Fruit fly (Drosophila melanogaster) whole organism, embryonic: ENCODE measurements around the gene Pak.

ENCODE experiments used
- ATbp ChIP-seq: fragments of 200-800 bp; sonication (Bioruptor generic); optimal IDR thresholded peaks from 2 replicates; lab custom pipeline; 2017; ENCODE audit warnings: missing biosample characterization, mild to moderate bottlenecking, missing genetic modification characterization, missing genetic modification reagents
- Asciz ChIP-seq: fragments of 200-800 bp; sonication (Bioruptor generic); optimal IDR thresholded peaks from 2 replicates; lab custom pipeline; 2017; ENCODE audit warnings: missing biosample characterization, mild to moderate bottlenecking, missing genetic modification characterization, missing genetic modification reagents
- Atf3 ChIP-seq: fragments of 200-800 bp; sonication (Bioruptor generic); optimal IDR thresholded peaks from 3 replicates; lab custom pipeline; 2016; ENCODE audit warnings: missing biosample characterization, missing genetic modification characterization
- CG10543 ChIP-seq: fragments of 200-800 bp; sonication (Bioruptor generic); optimal IDR thresholded peaks from 3 replicates; lab custom pipeline; 2017; ENCODE audit warnings: missing biosample characterization, mild to moderate bottlenecking, missing genetic modification characterization, moderate library complexity
- CG11247 ChIP-seq: fragments of 200-800 bp; sonication (Bioruptor generic); IDR thresholded peaks from 2 replicates; pipeline ENCODE4 v1.3.6; 2022; ENCODE audit warnings: missing biosample characterization, missing genetic modification characterization
- CG11504 ChIP-seq: fragments of 200-800 bp; sonication (Bioruptor generic); optimal IDR thresholded peaks from 3 replicates; lab custom pipeline; 2019; ENCODE audit warnings: missing biosample characterization, mild to moderate bottlenecking, missing genetic modification characterization, moderate library complexity
- CG12769 ChIP-seq: fragments of 200-800 bp; sonication (Bioruptor generic); optimal IDR thresholded peaks from 2 replicates; lab custom pipeline; 2019; ENCODE audit warnings: missing biosample characterization, mild to moderate bottlenecking, missing genetic modification characterization, moderate library complexity
- CG13287 ChIP-seq: fragments of 200-800 bp; sonication (Bioruptor generic); IDR thresholded peaks from 2 replicates; pipeline ENCODE4 v1.3.6; 2022; ENCODE audit warnings: missing biosample characterization, missing genetic modification characterization; ENCODE audit not compliant: partially characterized antibody
- CG14667 ChIP-seq: fragments of 200-800 bp; sonication (Bioruptor generic); IDR thresholded peaks from 2 replicates; pipeline ENCODE4 v1.3.6; 2022; ENCODE audit warnings: missing biosample characterization, missing genetic modification characterization
- CG15269 ChIP-seq: fragments of 200-800 bp; sonication (Bioruptor generic); optimal IDR thresholded peaks from 2 replicates; lab custom pipeline; 2018; ENCODE audit warnings: missing biosample characterization, mild to moderate bottlenecking, missing genetic modification characterization, moderate library complexity
- CG1529 ChIP-seq: fragments of 200-800 bp; sonication (Bioruptor generic); optimal IDR thresholded peaks from 3 replicates; lab custom pipeline; 2018; ENCODE audit warnings: missing biosample characterization, missing genetic modification characterization
- CG15514 ChIP-seq: fragments of 200-800 bp; sonication (Bioruptor generic); optimal IDR thresholded peaks from 3 replicates; lab custom pipeline; 2017; ENCODE audit warnings: missing biosample characterization, missing genetic modification characterization, mild to moderate bottlenecking, moderate library complexity, missing genetic modification reagents
- CG15601 ChIP-seq: fragments of 200-800 bp; sonication (Bioruptor generic); optimal IDR thresholded peaks from 3 replicates; lab custom pipeline; 2019; ENCODE audit warnings: missing biosample characterization, mild to moderate bottlenecking, missing genetic modification characterization, moderate library complexity
- CG15696 ChIP-seq: fragments of 200-800 bp; sonication (Bioruptor generic); optimal IDR thresholded peaks from 2 replicates; lab custom pipeline; 2019; ENCODE audit warnings: missing biosample characterization, mild to moderate bottlenecking, missing genetic modification characterization, moderate library complexity
- CG17359 ChIP-seq: fragments of 200-800 bp; sonication (Bioruptor generic); optimal IDR thresholded peaks from 3 replicates; lab custom pipeline; 2018; ENCODE audit warnings: missing biosample characterization, mild to moderate bottlenecking, missing genetic modification characterization, moderate library complexity
- CG17385 ChIP-seq: fragments of 200-800 bp; sonication (Bioruptor generic); optimal IDR thresholded peaks from 3 replicates; lab custom pipeline; 2018; ENCODE audit warnings: missing biosample characterization, mild to moderate bottlenecking, missing genetic modification characterization
- CG18599 ChIP-seq: fragments of 200-800 bp; sonication (Bioruptor generic); optimal IDR thresholded peaks from 3 replicates; lab custom pipeline; 2017; ENCODE audit warnings: missing biosample characterization, missing genetic modification characterization, mild to moderate bottlenecking, moderate library complexity, missing genetic modification reagents
- CG2875 ChIP-seq: fragments of 200-800 bp; sonication (Bioruptor generic); optimal IDR thresholded peaks from 2 replicates; lab custom pipeline; 2017; ENCODE audit warnings: missing biosample characterization, mild to moderate bottlenecking, missing genetic modification characterization, missing genetic modification reagents
- CG32767 ChIP-seq: fragments of 200-800 bp; sonication (Bioruptor generic); IDR thresholded peaks from 2 replicates; pipeline ENCODE4 v1.3.6; 2022; ENCODE audit warnings: missing biosample characterization, missing genetic modification characterization
- CG6813 ChIP-seq: fragments of 200-800 bp; sonication (Bioruptor generic); optimal IDR thresholded peaks from 2 replicates; lab custom pipeline; 2017; ENCODE audit warnings: missing biosample characterization, missing genetic modification characterization, mild to moderate bottlenecking, moderate library complexity, missing genetic modification reagents
- CG7372 ChIP-seq: fragments of 200-800 bp; sonication (Bioruptor generic); IDR thresholded peaks from 2 replicates; pipeline ENCODE4 v1.3.6; 2022; ENCODE audit warnings: missing biosample characterization, missing genetic modification characterization
- CG7786 ChIP-seq: fragments of 200-800 bp; sonication (Bioruptor generic); optimal IDR thresholded peaks from 2 replicates; lab custom pipeline; 2016; ENCODE audit warnings: missing biosample characterization, missing genetic modification characterization
- CG8388 ChIP-seq: fragments of 200-800 bp; sonication (Bioruptor generic); optimal IDR thresholded peaks from 2 replicates; lab custom pipeline; 2019; ENCODE audit warnings: missing biosample characterization, mild to moderate bottlenecking, missing genetic modification characterization, moderate library complexity
- CG9932 ChIP-seq: fragments of 200-800 bp; sonication (Bioruptor generic); IDR thresholded peaks from 2 replicates; pipeline ENCODE4 v1.3.6; 2022; ENCODE audit warnings: missing biosample characterization, missing genetic modification characterization
- D ChIP-seq, 2 experiments: fragments of 200-800 bp in 1 of 2; fragments of >200 bp in 1 of 2; sonication (Bioruptor generic) in 1 of 2; optimal IDR thresholded peaks; 2 replicates in 1 of 2; 3 replicates in 1 of 2; lab custom pipeline; 2017; ENCODE audit warnings: mild to moderate bottlenecking in 1 of 2, missing biosample characterization in 1 of 2, missing genetic modification characterization in 1 of 2, missing genetic modification reagents in 1 of 2
- Dad ChIP-seq: fragments of 200-800 bp; sonication (Bioruptor generic); optimal IDR thresholded peaks from 3 replicates; lab custom pipeline; 2016; ENCODE audit warnings: missing biosample characterization, missing genetic modification characterization
- E2f1 ChIP-seq: fragments of 200-800 bp; sonication (Bioruptor generic); IDR thresholded peaks from 2 replicates; pipeline ENCODE4 v1.3.6; 2022; ENCODE audit warnings: missing biosample characterization, missing genetic modification characterization
- Fer1 ChIP-seq: fragments of 200-800 bp; sonication (Bioruptor generic); optimal IDR thresholded peaks from 2 replicates; lab custom pipeline; 2017; ENCODE audit warnings: missing biosample characterization, mild to moderate bottlenecking, missing genetic modification characterization
- Fer3 ChIP-seq: fragments of 200-800 bp; sonication (Bioruptor generic); optimal IDR thresholded peaks from 2 replicates; lab custom pipeline; 2018; ENCODE audit warnings: missing biosample characterization, mild to moderate bottlenecking, missing genetic modification characterization, moderate library complexity
- HHEX ChIP-seq: fragments of 200-800 bp; sonication (Bioruptor generic); optimal IDR thresholded peaks from 3 replicates; lab custom pipeline; 2017; ENCODE audit warnings: missing biosample characterization, mild to moderate bottlenecking, missing genetic modification characterization, missing genetic modification reagents
- Mad ChIP-seq: fragments of 200-800 bp; sonication (Bioruptor generic); optimal IDR thresholded peaks from 2 replicates; lab custom pipeline; 2016; ENCODE audit warnings: missing biosample characterization, missing genetic modification characterization
- NK7.1 ChIP-seq: fragments of 200-800 bp; sonication (Bioruptor generic); optimal IDR thresholded peaks from 3 replicates; lab custom pipeline; 2016; ENCODE audit warnings: missing biosample characterization, missing genetic modification characterization
- TFAM ChIP-seq: fragments of 200-800 bp; sonication (Bioruptor generic); optimal IDR thresholded peaks from 2 replicates; lab custom pipeline; 2017; ENCODE audit warnings: missing biosample characterization, missing genetic modification characterization, inconsistent platforms
- Xrp1 ChIP-seq: fragments of 200-800 bp; sonication (Bioruptor generic); IDR thresholded peaks from 2 replicates; pipeline ENCODE4 v1.3.6; 2022; ENCODE audit warnings: missing biosample characterization, missing genetic modification characterization
- bab2 ChIP-seq: fragments of 200-800 bp; sonication (Bioruptor generic); optimal IDR thresholded peaks from 2 replicates; lab custom pipeline; 2016; ENCODE audit warnings: missing biosample characterization, missing genetic modification characterization
- chinmo ChIP-seq: fragments of 200-800 bp; sonication (Bioruptor generic); IDR thresholded peaks from 4 replicates; pipeline ENCODE4 v1.3.6; 2022; ENCODE audit warnings: missing biosample characterization, missing genetic modification characterization; ENCODE audit not compliant: partially characterized antibody
- eve ChIP-seq, 2 experiments: fragments of >200 bp; optimal IDR thresholded peaks; 2 replicates each; lab custom pipeline; 2017; ENCODE audit warnings: missing biosample characterization in 2 of 2, missing genetic modification characterization in 2 of 2
- eyg ChIP-seq: fragments of 200-800 bp; sonication (Bioruptor generic); optimal IDR thresholded peaks from 3 replicates; lab custom pipeline; 2016; ENCODE audit warnings: missing biosample characterization, missing genetic modification characterization
- gem ChIP-seq: fragments of 200-800 bp; sonication (Bioruptor generic); optimal IDR thresholded peaks from 2 replicates; lab custom pipeline; 2019; ENCODE audit warnings: missing biosample characterization, mild to moderate bottlenecking, missing genetic modification characterization, moderate library complexity
- grau ChIP-seq: fragments of 200-800 bp; optimal IDR thresholded peaks from 3 replicates; lab custom pipeline; 2019; ENCODE audit warnings: missing biosample characterization, mild to moderate bottlenecking, missing genetic modification characterization, moderate library complexity
- kay ChIP-seq: fragments of 200-800 bp; sonication (Bioruptor generic); optimal IDR thresholded peaks from 2 replicates; lab custom pipeline; 2016; ENCODE audit warnings: missing biosample characterization, missing genetic modification characterization
- nau ChIP-seq: fragments of 200-800 bp; sonication (Bioruptor generic); optimal IDR thresholded peaks from 3 replicates; lab custom pipeline; 2017; ENCODE audit warnings: missing biosample characterization, mild to moderate bottlenecking, missing genetic modification characterization, missing genetic modification reagents
- salm ChIP-seq: fragments of 200-800 bp; sonication (Bioruptor generic); optimal IDR thresholded peaks from 2 replicates; lab custom pipeline; 2018; ENCODE audit warnings: missing biosample characterization, mild to moderate bottlenecking, missing genetic modification characterization
- sens ChIP-seq: fragments of 200-800 bp; sonication (Bioruptor generic); peaks from one replicate; lab custom pipeline; 2016; ENCODE audit warnings: missing biosample characterization, missing genetic modification characterization
- stc ChIP-seq: fragments of 200-800 bp; sonication (Bioruptor generic); IDR thresholded peaks from 2 replicates; pipeline ENCODE4 v1.3.6; 2022; ENCODE audit warnings: missing biosample characterization, missing genetic modification characterization
- tap ChIP-seq: fragments of 200-800 bp; optimal IDR thresholded peaks from 3 replicates; lab custom pipeline; 2019; ENCODE audit warnings: missing biosample characterization, mild to moderate bottlenecking, missing genetic modification characterization, moderate library complexity
- vvl ChIP-seq: fragments of 200-800 bp; sonication (Bioruptor generic); IDR thresholded peaks from 2 replicates; pipeline ENCODE4 v1.3.6; 2022; ENCODE audit warnings: missing biosample characterization, missing genetic modification characterization
- zf30C ChIP-seq: fragments of 200-800 bp; sonication (Bioruptor generic); optimal IDR thresholded peaks from 3 replicates; lab custom pipeline; 2018; ENCODE audit warnings: missing biosample characterization, mild to moderate bottlenecking, missing genetic modification characterization

Gene Pak

DNA sequence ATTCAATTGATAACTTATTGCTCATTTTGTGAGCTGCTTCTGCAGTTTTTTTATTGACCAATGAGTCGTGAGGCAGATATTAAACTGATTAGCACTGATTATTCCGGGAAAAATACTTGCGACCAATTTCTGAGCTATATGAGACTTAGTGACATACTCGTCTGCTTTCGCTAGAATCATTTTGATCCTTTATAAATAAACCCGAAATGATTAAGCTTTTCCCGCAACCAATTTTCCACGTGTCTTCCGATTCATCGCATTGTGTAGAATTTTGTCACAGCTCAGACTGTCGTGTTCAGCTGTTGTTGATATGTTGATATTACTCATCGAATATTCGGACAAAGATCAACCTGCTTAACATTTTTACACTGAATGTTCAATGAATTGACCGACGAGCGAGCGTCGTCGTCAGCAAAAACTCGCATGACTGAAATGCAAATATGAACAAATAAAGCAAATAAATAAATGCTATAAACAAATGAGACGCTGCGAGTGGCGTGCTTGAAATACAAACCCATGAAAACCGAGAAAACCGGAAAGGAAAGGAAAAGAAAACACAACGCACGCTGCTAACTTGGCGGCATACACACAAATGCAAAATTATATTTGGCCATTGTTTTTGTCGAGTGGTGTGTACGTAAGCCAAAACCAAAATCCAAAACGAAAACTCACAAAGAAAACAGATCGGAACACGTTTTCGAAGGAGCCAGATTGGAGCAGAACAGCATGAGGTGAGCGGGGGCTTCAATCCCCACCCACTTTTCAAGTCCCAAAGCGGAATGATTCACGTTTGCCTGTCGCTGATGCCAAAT is 50.2 kb downstream of the Pak start (continued):
- TF ChIP-seq ATbp (GFP tag; lab: Kevin White, UChicago) = peak; percentile 67
- TF ChIP-seq Xrp1 (GFP tag; lab: Robert Waterston, UW) = no peak
- TF ChIP-seq D (optimal IDR thresholded peaks at IDR 0.05; lab: Kevin White, UChicago) = no peak
- TF ChIP-seq D (GFP tag; optimal IDR thresholded peaks at IDR 0.05; lab: Kevin White, UChicago) = no peak
- peak; percentile 46; the same call in 1 of the 2 replicates for TF ChIP-seq vvl (GFP tag; lab: Robert Waterston, UW)
- peak; percentile 43; the same call in 1 of the 2 replicates for TF ChIP-seq stc (GFP tag; lab: Robert Waterston, UW)
- no peak for TF ChIP-seq Dad
- TF ChIP-seq TFAM = no peak
- TF ChIP-seq grau (tag; lab: Kevin White, UChicago) = peak; percentile 10
- peak; percentile 7 for TF ChIP-seq bab2
- peak; percentile 76; the same call in 1 of the 4 replicates for TF ChIP-seq chinmo (GFP tag; lab: Robert Waterston, UW)
- TF ChIP-seq Fer1 (GFP tag; lab: Kevin White, UChicago) = peak; percentile 48
- peak; percentile 36 for TF ChIP-seq CG18599
- TF ChIP-seq CG14667 (GFP tag; lab: Robert Waterston, UW) = no peak
- TF ChIP-seq CG10543 = peak; percentile 34
- no peak for TF ChIP-seq eyg
- TF ChIP-seq CG1529 (GFP tag; lab: Kevin White, UChicago) = no peak
- TF ChIP-seq Atf3 = no peak
- TF ChIP-seq CG2875 (GFP tag; lab: Kevin White, UChicago) = peak; percentile 22
- no peak for TF ChIP-seq CG7372
- 0 out of 2 replicates have a peak, but pooled peaks have one; percentile 9 for TF ChIP-seq CG13287 (GFP tag; lab: Robert Waterston, UW)
- TF ChIP-seq HHEX (GFP tag; lab: Kevin White, UChicago) = peak; percentile 29
- TF ChIP-seq tap (tag; lab: Kevin White, UChicago) = peak; percentile 29
- TF ChIP-seq Asciz (GFP tag; lab: Kevin White, UChicago) = peak; percentile 70
- peak; percentile 20 for TF ChIP-seq CG15514 (GFP tag; lab: Kevin White, UChicago)
- TF ChIP-seq CG8388 (GFP tag; lab: Kevin White, UChicago) = no peak
- TF ChIP-seq eve (GFP tag; optimal IDR thresholded peaks at IDR 0.05; lab: Kevin White, UChicago) = peak in 1 of 2 experiments; percentile 64
- TF ChIP-seq CG12769 (tag; lab: Kevin White, UChicago) = peak; percentile 38
- TF ChIP-seq NK7.1 (GFP tag; lab: Kevin White, UChicago) = no peak
- TF ChIP-seq gem = peak; percentile 3
- no peak for TF ChIP-seq CG11247 (GFP tag; lab: Robert Waterston, UW)
- TF ChIP-seq CG7786 = no peak
- peak; percentile 33 for TF ChIP-seq Fer3 (tag; lab: Kevin White, UChicago)
- TF ChIP-seq kay = no peak
- TF ChIP-seq CG17385 (GFP tag; lab: Kevin White, UChicago) = no peak
- TF ChIP-seq CG15696 (tag; lab: Kevin White, UChicago) = peak; percentile 1
- no peak for TF ChIP-seq CG9932 (GFP tag; lab: Robert Waterston, UW)
- TF ChIP-seq E2f1 (GFP tag; lab: Robert Waterston, UW) = no peak
- TF ChIP-seq CG6813 = peak; percentile 52
- TF ChIP-seq nau (GFP tag; lab: Kevin White, UChicago) = peak; percentile 49
- peak; percentile 26 for TF ChIP-seq CG15269
- TF ChIP-seq Mad (GFP tag; lab: Kevin White, UChicago) = no peak
- TF ChIP-seq CG11504 (tag; lab: Kevin White, UChicago) = peak; percentile 31
- TF ChIP-seq CG32767 (GFP tag; lab: Robert Waterston, UW) = no peak
- peak; percentile 56 for TF ChIP-seq CG17359 (tag; lab: Kevin White, UChicago)
- no peak for TF ChIP-seq zf30C (GFP tag; lab: Kevin White, UChicago)
- peak; percentile 73 for TF ChIP-seq sens (GFP tag; lab: Kevin White, UChicago)
- TF ChIP-seq CG15601 (tag; lab: Kevin White, UChicago) = peak; percentile 25
- peak; percentile 52 for TF ChIP-seq salm (tag; lab: Kevin White, UChicago)
